Worm (Caenorhabditis elegans): ENCODE data around the gene T20F7.1.

DNA sequence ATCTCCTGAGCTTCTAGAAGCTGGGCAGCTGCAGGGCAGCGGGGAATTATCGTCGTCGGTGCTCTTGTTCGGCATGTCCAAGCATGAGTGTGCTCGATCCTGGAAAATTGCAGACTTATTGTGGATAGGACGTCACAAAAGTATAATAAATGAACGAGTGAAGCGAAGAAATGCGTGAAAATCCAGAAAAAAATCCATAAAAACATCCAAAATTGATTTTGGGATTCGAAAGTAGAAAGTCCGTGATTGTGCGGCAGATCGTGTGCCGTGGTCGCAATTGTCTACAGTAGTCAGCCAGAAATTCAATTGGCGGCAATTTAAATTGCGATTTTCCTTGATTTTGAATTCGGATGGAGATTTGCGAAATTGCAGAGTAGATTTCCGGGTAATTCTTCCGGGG, 36.4 kb upstream of the T20F7.1 start, which contains the start of gene F41G4.7:
- no peak for TF ChIP-seq dao-5 (tag; optimal IDR thresholded peaks at IDR 0.05)
- no peak for TF ChIP-seq him-1 (tag; optimal IDR thresholded peaks at IDR 0.05)
- TF ChIP-seq W03F9.2 (tag; optimal IDR thresholded peaks at IDR 0.05), result no peak

Measured in whole organism, L4/young adult.